Worm (Caenorhabditis elegans) whole organism, L1 larva: ENCODE results near the gene lipl-8.

Source experiments
- C04F5.9 ChIP-seq: sonication (generic microtip); optimal IDR thresholded peaks from 2 replicates; lab custom pipeline; 2016; ENCODE audit warnings: missing genetic modification characterization, missing compliant biosample characterization
- C16A3.4 ChIP-seq: fragments of 150-350 bp; optimal IDR thresholded peaks from 2 replicates; lab custom pipeline; 2014; ENCODE audit warnings: missing biosample characterization, missing genetic modification characterization
- C34B4.2 ChIP-seq: sonication (generic microtip); optimal IDR thresholded peaks from 2 replicates; lab custom pipeline; 2017; ENCODE audit warnings: mild to moderate bottlenecking, missing genetic modification characterization, missing compliant biosample characterization
- Y116A8C.19 ChIP-seq: sonication (generic microtip); optimal IDR thresholded peaks from 2 replicates; lab custom pipeline; 2016; ENCODE audit warnings: missing compliant biosample characterization, missing genetic modification characterization, borderline replicate concordance
- aha-1 ChIP-seq: fragments of 150-350 bp; optimal IDR thresholded peaks from 2 replicates; lab custom pipeline; 2014; ENCODE audit warnings: missing biosample characterization, missing genetic modification characterization
- alr-1 ChIP-seq: fragments of 200-800 bp; sonication (Bioruptor generic); optimal IDR thresholded peaks from 2 replicates; lab custom pipeline; 2018; ENCODE audit warnings: borderline replicate concordance, mild to moderate bottlenecking, missing genetic modification characterization, missing compliant biosample characterization
- aly-2 ChIP-seq: fragments of 150-350 bp; optimal IDR thresholded peaks from 2 replicates; lab custom pipeline; 2014; ENCODE audit warnings: missing biosample characterization, missing genetic modification characterization
- ama-1 ChIP-seq: fragments of 150-350 bp; optimal IDR thresholded peaks from 2 replicates; lab custom pipeline; 2014
- blmp-1 ChIP-seq: fragments of 150-350 bp; optimal IDR thresholded peaks from 2 replicates; lab custom pipeline; 2014; ENCODE audit warnings: missing biosample characterization, missing genetic modification characterization
- ceh-63 ChIP-seq: fragments of 200-800 bp; sonication (Bioruptor generic); optimal IDR thresholded peaks from 2 replicates; lab custom pipeline; 2018; ENCODE audit warnings: mild to moderate bottlenecking, missing genetic modification characterization, missing compliant biosample characterization
- ceh-82 ChIP-seq, 3 experiments: fragments of 150-350 bp in 1 of 3; sonication (generic microtip) in 2 of 3; optimal IDR thresholded peaks; 2 replicates each; lab custom pipeline; 2014 to 2017; ENCODE audit warnings: missing biosample characterization in 3 of 3, missing genetic modification characterization in 3 of 3
- ceh-88 ChIP-seq: fragments of 200-800 bp; sonication (Bioruptor generic); IDR thresholded peaks from 2 replicates; pipeline ENCODE4 v1.3.6; 2022; ENCODE audit warnings: missing genetic modification characterization, missing compliant biosample characterization
- ceh-90 ChIP-seq: sonication (generic microtip); optimal IDR thresholded peaks from 2 replicates; lab custom pipeline; 2016; ENCODE audit warnings: missing genetic modification characterization, missing compliant biosample characterization
- ces-1 ChIP-seq: fragments of 150-350 bp; optimal IDR thresholded peaks from 2 replicates; lab custom pipeline; 2014; ENCODE audit warnings: missing biosample characterization, missing genetic modification reagents, missing genetic modification characterization
- dpl-1 ChIP-seq, 3 experiments: fragments of 150-350 bp in 2 of 3; sonication (generic microtip) in 1 of 3; optimal IDR thresholded peaks; 2 replicates each; lab custom pipeline; 2014 to 2017; ENCODE audit warnings: missing biosample characterization in 3 of 3, missing genetic modification characterization in 3 of 3, missing genetic modification reagents in 3 of 3
- egl-13 ChIP-seq: sonication (generic microtip); optimal IDR thresholded peaks from 2 replicates; lab custom pipeline; 2016; ENCODE audit warnings: missing genotype, missing genetic modification reagents, missing genetic modification characterization, missing compliant biosample characterization
- ets-5 ChIP-seq: fragments of 200-800 bp; sonication (Bioruptor generic); IDR thresholded peaks from 2 replicates; pipeline ENCODE4 v1.3.6; 2022; ENCODE audit warnings: missing genetic modification characterization, missing compliant biosample characterization
- fkh-10 ChIP-seq: sonication (generic microtip); optimal IDR thresholded peaks from 2 replicates; lab custom pipeline; 2017; ENCODE audit warnings: missing biosample characterization, missing genetic modification reagents, missing genetic modification characterization
- fos-1 ChIP-seq: fragments of 150-350 bp; optimal IDR thresholded peaks from 2 replicates; lab custom pipeline; 2014; ENCODE audit warnings: missing biosample characterization, missing genetic modification characterization
- grh-1 ChIP-seq: fragments of 200-800 bp; sonication (Bioruptor generic); IDR thresholded peaks from 2 replicates; pipeline ENCODE4 v1.3.6; 2022; ENCODE audit warnings: missing genetic modification reagents, missing genetic modification characterization, missing compliant biosample characterization
- hlh-17 ChIP-seq: fragments of 200-800 bp; sonication (Bioruptor generic); optimal IDR thresholded peaks from 2 replicates; lab custom pipeline; 2018; ENCODE audit warnings: missing genetic modification characterization, mild to moderate bottlenecking, missing compliant biosample characterization, moderate library complexity, borderline replicate concordance
- hlh-4 ChIP-seq: sonication (generic microtip); optimal IDR thresholded peaks from 2 replicates; lab custom pipeline; 2016; ENCODE audit warnings: mild to moderate bottlenecking, missing genetic modification characterization, missing compliant biosample characterization
- isw-1 ChIP-seq: fragments of 200-800 bp; sonication (Bioruptor generic); IDR thresholded peaks from 2 replicates; pipeline ENCODE4 v1.3.6; 2022; ENCODE audit warnings: missing genetic modification characterization, missing compliant biosample characterization
- jun-1 ChIP-seq: fragments of 150-350 bp; optimal IDR thresholded peaks from 2 replicates; lab custom pipeline; 2014; ENCODE audit warnings: missing biosample characterization, missing genetic modification reagents, missing genetic modification characterization
- lin-13 ChIP-seq: fragments of 150-350 bp; optimal IDR thresholded peaks from 2 replicates; lab custom pipeline; 2014; ENCODE audit warnings: missing biosample characterization, missing genetic modification reagents, missing genetic modification characterization
- lir-3 ChIP-seq: sonication (generic microtip); optimal IDR thresholded peaks from 2 replicates; lab custom pipeline; 2016; ENCODE audit warnings: mild to moderate bottlenecking, missing genetic modification characterization, moderate library complexity, missing compliant biosample characterization; ENCODE audit not compliant: poor library complexity
- lsy-2 ChIP-seq, 2 experiments: fragments of 150-350 bp; optimal IDR thresholded peaks; 2 replicates each; lab custom pipeline; 2014; ENCODE audit warnings: missing biosample characterization in 2 of 2, missing genetic modification characterization in 2 of 2
- mab-9 ChIP-seq: fragments of 200-800 bp; sonication (Bioruptor generic); IDR thresholded peaks from 2 replicates; pipeline ENCODE4 v1.3.6; 2022; ENCODE audit warnings: missing genetic modification reagents, missing genetic modification characterization, missing compliant biosample characterization
- nhr-19 ChIP-seq: fragments of 200-800 bp; sonication (Bioruptor generic); conservative IDR thresholded peaks from 2 replicates; pipeline ENCODE4 v1.3.6; 2022; ENCODE audit warnings: missing genetic modification characterization, missing compliant biosample characterization
- nhr-28 ChIP-seq: fragments of 150-350 bp; optimal IDR thresholded peaks from 2 replicates; lab custom pipeline; 2014; ENCODE audit warnings: missing biosample characterization, missing genetic modification characterization
- nhr-47 ChIP-seq: sonication (generic microtip); optimal IDR thresholded peaks from 2 replicates; lab custom pipeline; 2016; ENCODE audit warnings: mild to moderate bottlenecking, missing genetic modification characterization, moderate library complexity, missing compliant biosample characterization
- nhr-71 ChIP-seq: sonication (generic microtip); optimal IDR thresholded peaks from 2 replicates; lab custom pipeline; 2016; ENCODE audit warnings: mild to moderate bottlenecking, missing genetic modification characterization, moderate library complexity, missing compliant biosample characterization
- nhr-77 ChIP-seq: fragments of 150-350 bp; optimal IDR thresholded peaks from 2 replicates; lab custom pipeline; 2014; ENCODE audit warnings: missing biosample characterization, missing genetic modification characterization
- nhr-84 ChIP-seq: sonication (generic microtip); optimal IDR thresholded peaks from 2 replicates; lab custom pipeline; 2017; ENCODE audit warnings: missing biosample characterization, missing genetic modification characterization
- nhr-85 ChIP-seq: sonication (generic microtip); peaks from one replicate; lab custom pipeline; 2016; ENCODE audit warnings: missing genetic modification characterization, inconsistent platforms, missing compliant biosample characterization
- nhr-90 ChIP-seq: sonication (generic microtip); optimal IDR thresholded peaks from 2 replicates; lab custom pipeline; 2016; ENCODE audit warnings: mild to moderate bottlenecking, missing genetic modification characterization, missing compliant biosample characterization; ENCODE audit not compliant: poor library complexity
- pag-3 ChIP-seq: sonication (generic microtip); optimal IDR thresholded peaks from 2 replicates; lab custom pipeline; 2017; ENCODE audit warnings: missing genetic modification characterization, mild to moderate bottlenecking, missing compliant biosample characterization, antibody characterized with exemption, borderline replicate concordance; ENCODE audit not compliant: insufficient read depth
- pax-3 ChIP-seq: fragments of 200-800 bp; sonication (Bioruptor generic); optimal IDR thresholded peaks from 2 replicates; lab custom pipeline; 2018; ENCODE audit warnings: mild to moderate bottlenecking, missing genetic modification characterization, moderate library complexity, missing compliant biosample characterization
- skn-1 ChIP-seq: fragments of 150-350 bp; optimal IDR thresholded peaks from 2 replicates; lab custom pipeline; 2014; ENCODE audit warnings: missing biosample characterization, missing genetic modification characterization
- snu-23 ChIP-seq: sonication (generic microtip); optimal IDR thresholded peaks from 2 replicates; lab custom pipeline; 2016; ENCODE audit warnings: missing genetic modification characterization, missing compliant biosample characterization
- sox-4 ChIP-seq: sonication (generic microtip); optimal IDR thresholded peaks from 2 replicates; lab custom pipeline; 2016; ENCODE audit warnings: missing genetic modification characterization, missing compliant biosample characterization
- sptf-1 ChIP-seq: fragments of 150-350 bp; optimal IDR thresholded peaks from 2 replicates; lab custom pipeline; 2014; ENCODE audit warnings: missing biosample characterization, missing genetic modification characterization
- sup-37 ChIP-seq: fragments of 200-800 bp; sonication (Bioruptor generic); optimal IDR thresholded peaks from 2 replicates; lab custom pipeline; 2018; ENCODE audit warnings: mild to moderate bottlenecking, missing genetic modification characterization, missing compliant biosample characterization
- swsn-7 ChIP-seq: sonication (generic microtip); optimal IDR thresholded peaks from 2 replicates; lab custom pipeline; 2016; ENCODE audit warnings: missing genetic modification characterization, missing compliant biosample characterization
- tlp-1 ChIP-seq: fragments of 150-350 bp; optimal IDR thresholded peaks from 2 replicates; lab custom pipeline; 2014; ENCODE audit warnings: missing biosample characterization, missing genetic modification characterization
- unc-130 ChIP-seq: fragments of 150-350 bp; optimal IDR thresholded peaks from 2 replicates; lab custom pipeline; 2017; ENCODE audit warnings: missing biosample characterization, missing genetic modification characterization, inconsistent platforms
- unc-98 ChIP-seq: fragments of 200-800 bp; sonication (Bioruptor generic); IDR thresholded peaks from 2 replicates; pipeline ENCODE4 v1.3.6; 2022; ENCODE audit warnings: missing genetic modification characterization, missing compliant biosample characterization
- xbp-1 ChIP-seq: sonication (generic microtip); optimal IDR thresholded peaks from 2 replicates; lab custom pipeline; 2016; ENCODE audit warnings: missing genetic modification characterization, missing compliant biosample characterization
- zag-1 ChIP-seq: fragments of 150-350 bp; optimal IDR thresholded peaks from 2 replicates; lab custom pipeline; 2014; ENCODE audit warnings: missing biosample characterization, missing genetic modification characterization
- zip-4 ChIP-seq: fragments of 200-800 bp; sonication (Bioruptor generic); optimal IDR thresholded peaks from 2 replicates; lab custom pipeline; 2018; ENCODE audit warnings: mild to moderate bottlenecking, missing genetic modification characterization, moderate library complexity, missing compliant biosample characterization
- ztf-4 ChIP-seq: fragments of 150-350 bp; optimal IDR thresholded peaks from 2 replicates; lab custom pipeline; 2014; ENCODE audit warnings: missing biosample characterization, missing genetic modification characterization

Gene lipl-8

ce11 chrV:14734187-14734765 lies 14.2 kb downstream of the lipl-8 start, which contains the start of gene unc-61 (continued):
- TF ChIP-seq mab-9 (GFP tag; lab: Robert Waterston, UW) (no peak), unc-98 (GFP tag; lab: Robert Waterston, UW) (no peak), xbp-1 (peak; percentile 31), egl-13 (no peak), swsn-7 (tag; lab: Kevin White, UChicago) (peak; percentile 12), ets-5 (GFP tag; lab: Robert Waterston, UW) (no peak), C34B4.2 (tag; lab: Kevin White, UChicago) (no peak), nhr-47 (no peak), ztf-4 (tag; lab: Kevin White, UChicago) (no peak), ceh-82 (tag; optimal IDR thresholded peaks at IDR 0.05; lab: Kevin White, UChicago) (peak in 1 of 3 experiments; percentile 49), fkh-10 (no peak), nhr-85 (tag; lab: Kevin White, UChicago) (no peak), nhr-90 (tag; lab: Kevin White, UChicago) (no peak), sptf-1 (no peak), pax-3 (no peak), nhr-19 (GFP tag; lab: Robert Waterston, UW) (peak; percentile 24; the same call in 1 of the 2 replicates), tlp-1 (no peak), dpl-1 (GFP tag; optimal IDR thresholded peaks at IDR 0.05; lab: Kevin White, UChicago) (peak; percentile 83 to 91 (median 87)), ceh-63 (GFP tag; lab: Kevin White, UChicago) (no peak), lir-3 (tag; lab: Kevin White, UChicago) (no peak), sup-37 (GFP tag; lab: Kevin White, UChicago) (no peak), Y116A8C.19 (tag; lab: Kevin White, UChicago) (no peak), nhr-28 (tag; lab: Kevin White, UChicago) (no peak), aha-1 (tag; lab: Kevin White, UChicago) (no peak), ama-1 (lab: Kevin White, UChicago) (no peak), lsy-2 (tag; optimal IDR thresholded peaks at IDR 0.05; lab: Kevin White, UChicago) (peak in 1 of 2 experiments; percentile 63), sox-4 (tag; lab: Kevin White, UChicago) (no peak), nhr-71 (tag; lab: Kevin White, UChicago) (no peak), alr-1 (no peak), skn-1 (tag; lab: Kevin White, UChicago) (peak; percentile 61), blmp-1 (peak; percentile 5), unc-130 (tag; lab: Kevin White, UChicago) (peak; percentile 25), ces-1 (GFP tag; lab: Kevin White, UChicago) (no peak), zip-4 (GFP tag; lab: Kevin White, UChicago) (no peak), hlh-4 (tag; lab: Kevin White, UChicago) (no peak), nhr-84 (tag; lab: Kevin White, UChicago) (no peak), ceh-88 (GFP tag; lab: Robert Waterston, UW) (no peak), snu-23 (GFP tag; lab: Kevin White, UChicago) (peak; percentile 38), C04F5.9 (tag; lab: Kevin White, UChicago) (no peak), C16A3.4 (peak; percentile 26), grh-1 (GFP tag; lab: Robert Waterston, UW) (no peak), zag-1 (tag; lab: Kevin White, UChicago) (no peak), aly-2 (tag; lab: Kevin White, UChicago) (no peak), ceh-90 (no peak), nhr-77 (tag; lab: Kevin White, UChicago) (no peak), jun-1 (tag; lab: Kevin White, UChicago) (no peak), isw-1 (0 out of 2 replicates have a peak, but pooled peaks have one; percentile 7), hlh-17 (GFP tag; lab: Kevin White, UChicago) (no peak), lin-13 (no peak), pag-3 (tag; lab: Kevin White, UChicago) (no peak), fos-1 (tag; lab: Kevin White, UChicago) (no peak)
